Worm (Caenorhabditis elegans) whole organism, L3 larva: ENCODE measurements around the gene lgc-15.

Experiments used
- R02D3.7 ChIP-seq: fragments of 150-350 bp; optimal IDR thresholded peaks from 2 replicates; lab custom pipeline; 2014; ENCODE audit warnings: missing biosample characterization, missing genetic modification characterization
- ZK546.5 ChIP-seq: sonication (generic microtip); optimal IDR thresholded peaks from 2 replicates; lab custom pipeline; 2017; ENCODE audit warnings: missing biosample characterization, missing genetic modification characterization
- aly-2 ChIP-seq: fragments of 150-350 bp; optimal IDR thresholded peaks from 2 replicates; lab custom pipeline; 2014; ENCODE audit warnings: missing biosample characterization, missing genetic modification characterization
- ama-1 ChIP-seq: fragments of 150-350 bp; optimal IDR thresholded peaks from 2 replicates; lab custom pipeline; 2018
- ceh-28 ChIP-seq: fragments of 150-350 bp; optimal IDR thresholded peaks from 2 replicates; lab custom pipeline; 2014; ENCODE audit warnings: missing biosample characterization, missing genetic modification reagents, missing genetic modification characterization
- ceh-9 ChIP-seq: sonication (generic microtip); optimal IDR thresholded peaks from 2 replicates; lab custom pipeline; 2018; ENCODE audit warnings: missing biosample characterization, missing genetic modification characterization
- daf-12 ChIP-seq: fragments of 150-350 bp; optimal IDR thresholded peaks from 2 replicates; lab custom pipeline; 2014; ENCODE audit warnings: missing biosample characterization, missing genetic modification reagents, missing genetic modification characterization
- egl-27 ChIP-seq: sonication (generic microtip); optimal IDR thresholded peaks from 4 replicates; lab custom pipeline; 2017; ENCODE audit warnings: missing biosample characterization, missing genetic modification reagents, missing genetic modification characterization
- egl-5 ChIP-seq: fragments of 150-350 bp; optimal IDR thresholded peaks from 2 replicates; lab custom pipeline; 2017; ENCODE audit warnings: missing biosample characterization, missing genetic modification reagents, missing genetic modification characterization, inconsistent platforms
- elt-1 ChIP-seq: fragments of 150-350 bp; optimal IDR thresholded peaks from 2 replicates; lab custom pipeline; 2014; ENCODE audit warnings: missing biosample characterization, missing genetic modification characterization
- elt-2 ChIP-seq: sonication (generic microtip); optimal IDR thresholded peaks from 2 replicates; lab custom pipeline; 2016; ENCODE audit warnings: missing genetic modification reagents, mild to moderate bottlenecking, missing genetic modification characterization, missing compliant biosample characterization
- elt-3 ChIP-seq, 3 experiments: fragments of 150-350 bp in 1 of 3; sonication (generic microtip) in 2 of 3; optimal IDR thresholded peaks; 2 replicates in 2 of 3; 4 replicates in 1 of 3; lab custom pipeline; 2014 to 2017; ENCODE audit warnings: missing biosample characterization in 3 of 3, missing genetic modification characterization in 3 of 3
- fkh-2 ChIP-seq: fragments of 150-350 bp; optimal IDR thresholded peaks from 2 replicates; lab custom pipeline; 2014; ENCODE audit warnings: missing biosample characterization, missing genetic modification reagents, missing genetic modification characterization
- fos-1 ChIP-seq: fragments of 150-350 bp; optimal IDR thresholded peaks from 2 replicates; lab custom pipeline; 2014; ENCODE audit warnings: missing biosample characterization, missing genetic modification characterization
- hmg-11 ChIP-seq: sonication (generic microtip); optimal IDR thresholded peaks from 2 replicates; lab custom pipeline; 2016; ENCODE audit warnings: missing genetic modification characterization, missing compliant biosample characterization
- jun-1 ChIP-seq: fragments of 150-350 bp; optimal IDR thresholded peaks from 2 replicates; lab custom pipeline; 2014; ENCODE audit warnings: missing biosample characterization, missing genetic modification reagents, missing genetic modification characterization
- lin-15B ChIP-seq: fragments of 150-350 bp; optimal IDR thresholded peaks from 2 replicates; lab custom pipeline; 2014; ENCODE audit warnings: missing biosample characterization, missing genetic modification characterization
- lin-39 ChIP-seq: fragments of 150-350 bp; optimal IDR thresholded peaks from 2 replicates; lab custom pipeline; 2018; ENCODE audit warnings: missing biosample characterization, missing genetic modification reagents, missing genetic modification characterization
- lsy-12 ChIP-seq: sonication (generic microtip); optimal IDR thresholded peaks from 2 replicates; lab custom pipeline; 2016; ENCODE audit warnings: mild to moderate bottlenecking, missing genetic modification characterization, missing compliant biosample characterization
- mdl-1 ChIP-seq: fragments of 150-350 bp; optimal IDR thresholded peaks from 2 replicates; lab custom pipeline; 2014; ENCODE audit warnings: missing biosample characterization, missing genetic modification characterization
- mml-1 ChIP-seq: fragments of 150-350 bp; sonication (generic microtip); optimal IDR thresholded peaks from 3 replicates; lab custom pipeline; 2014; ENCODE audit warnings: missing biosample characterization, missing genetic modification characterization
- nfya-1 ChIP-seq: sonication (generic microtip); optimal IDR thresholded peaks from 2 replicates; lab custom pipeline; 2017; ENCODE audit warnings: missing genetic modification characterization, mild to moderate bottlenecking, missing compliant biosample characterization, antibody characterized with exemption, moderate library complexity; ENCODE audit not compliant: insufficient read depth
- nhr-11 ChIP-seq: fragments of 150-350 bp; optimal IDR thresholded peaks from 2 replicates; lab custom pipeline; 2014; ENCODE audit warnings: missing biosample characterization, missing genetic modification characterization
- nhr-12 ChIP-seq: fragments of 150-350 bp; optimal IDR thresholded peaks from 2 replicates; lab custom pipeline; 2014; ENCODE audit warnings: missing biosample characterization, missing genetic modification characterization
- nhr-237 ChIP-seq: fragments of 150-350 bp; optimal IDR thresholded peaks from 2 replicates; lab custom pipeline; 2014; ENCODE audit warnings: missing biosample characterization, missing genetic modification characterization
- nhr-25 ChIP-seq: sonication (generic microtip); optimal IDR thresholded peaks from 2 replicates; lab custom pipeline; 2017; ENCODE audit warnings: missing biosample characterization, missing genetic modification characterization
- nhr-28 ChIP-seq: fragments of 150-350 bp; optimal IDR thresholded peaks from 2 replicates; lab custom pipeline; 2014; ENCODE audit warnings: missing biosample characterization, missing genetic modification characterization
- nhr-43 ChIP-seq: sonication (generic microtip); optimal IDR thresholded peaks from 2 replicates; lab custom pipeline; 2016; ENCODE audit warnings: mild to moderate bottlenecking, missing genetic modification characterization, missing compliant biosample characterization; ENCODE audit not compliant: poor library complexity, severe bottlenecking
- nhr-67 ChIP-seq: fragments of 150-350 bp; optimal IDR thresholded peaks from 2 replicates; lab custom pipeline; 2014; ENCODE audit warnings: missing biosample characterization, missing genetic modification characterization
- nhr-76 ChIP-seq: fragments of 150-350 bp; sonication (generic microtip); optimal IDR thresholded peaks from 5 replicates; lab custom pipeline; 2014; ENCODE audit warnings: missing biosample characterization, missing genetic modification characterization
- pha-4 ChIP-seq: fragments of 150-350 bp; optimal IDR thresholded peaks from 2 replicates; lab custom pipeline; 2014; ENCODE audit warnings: missing biosample characterization, missing genetic modification reagents, missing genetic modification characterization
- pqm-1 ChIP-seq: fragments of 150-350 bp; optimal IDR thresholded peaks from 2 replicates; lab custom pipeline; 2017; ENCODE audit warnings: missing biosample characterization, missing genetic modification characterization, inconsistent platforms
- skn-1 ChIP-seq: fragments of 150-350 bp; optimal IDR thresholded peaks from 2 replicates; lab custom pipeline; 2014; ENCODE audit warnings: missing biosample characterization, missing genetic modification characterization
- snpc-4 ChIP-seq: fragments of 150-350 bp; optimal IDR thresholded peaks from 2 replicates; lab custom pipeline; 2014; ENCODE audit warnings: missing biosample characterization, missing genetic modification characterization
- unc-62 ChIP-seq: fragments of 150-350 bp; sonication (generic microtip); optimal IDR thresholded peaks from 4 replicates; lab custom pipeline; 2014; ENCODE audit warnings: missing biosample characterization, missing genetic modification reagents, missing genetic modification characterization
- zag-1 ChIP-seq: fragments of 150-350 bp; optimal IDR thresholded peaks from 2 replicates; lab custom pipeline; 2014; ENCODE audit warnings: missing biosample characterization, missing genetic modification characterization
- ztf-11 ChIP-seq: fragments of 150-350 bp; optimal IDR thresholded peaks from 2 replicates; lab custom pipeline; 2014; ENCODE audit warnings: missing biosample characterization, missing genetic modification characterization
- ztf-4 ChIP-seq: fragments of 150-350 bp; optimal IDR thresholded peaks from 2 replicates; lab custom pipeline; 2014; ENCODE audit warnings: missing biosample characterization, missing genetic modification characterization

lgc-15 gene

DNA sequence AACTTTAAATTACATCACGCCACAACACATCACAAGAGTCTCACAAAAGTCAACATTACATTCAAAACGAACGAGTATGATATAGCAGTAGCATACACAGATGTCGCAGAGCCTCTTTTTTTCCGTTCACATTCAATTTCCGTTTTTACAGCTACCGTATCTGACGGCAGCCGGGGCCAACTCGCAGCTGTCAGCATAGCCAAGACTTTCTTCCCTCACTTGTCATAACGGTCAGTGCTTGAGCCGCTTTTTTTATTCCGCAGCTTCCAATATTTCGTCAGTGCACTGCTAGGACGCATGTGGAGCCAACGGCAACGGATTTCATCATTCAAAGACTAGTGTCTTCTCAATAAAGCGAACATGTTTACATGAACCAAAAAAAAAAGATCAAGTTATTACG is 20.1 kb upstream of the lgc-15 start:
- no peak for TF ChIP-seq nhr-76
- TF ChIP-seq lin-15B = no peak
- no peak for TF ChIP-seq ceh-28
- TF ChIP-seq ztf-4 = no peak
- no peak for TF ChIP-seq ztf-11
- TF ChIP-seq nhr-237 (tag; lab: Kevin White, UChicago) = no peak
- TF ChIP-seq skn-1 (tag; lab: Kevin White, UChicago) = no peak
- TF ChIP-seq nhr-67 (tag; lab: Kevin White, UChicago) = no peak
- no peak for TF ChIP-seq lsy-12 (tag; lab: Kevin White, UChicago)
- no peak for TF ChIP-seq mdl-1 (tag; lab: Kevin White, UChicago)
- TF ChIP-seq ceh-9 = no peak
- TF ChIP-seq daf-12 (tag; lab: Kevin White, UChicago) = no peak
- TF ChIP-seq R02D3.7 (tag; lab: Kevin White, UChicago) = no peak
- TF ChIP-seq lin-39 (tag; lab: Kevin White, UChicago) = no peak
- no peak for TF ChIP-seq ama-1
- TF ChIP-seq elt-3 (tag; optimal IDR thresholded peaks at IDR 0.05; lab: Kevin White, UChicago) = no peak
- no peak for TF ChIP-seq ZK546.5
- TF ChIP-seq aly-2 (tag; lab: Kevin White, UChicago) = no peak
- TF ChIP-seq egl-27 (tag; lab: Kevin White, UChicago) = no peak
- TF ChIP-seq mml-1 (tag; lab: Kevin White, UChicago) = no peak

DNA sequence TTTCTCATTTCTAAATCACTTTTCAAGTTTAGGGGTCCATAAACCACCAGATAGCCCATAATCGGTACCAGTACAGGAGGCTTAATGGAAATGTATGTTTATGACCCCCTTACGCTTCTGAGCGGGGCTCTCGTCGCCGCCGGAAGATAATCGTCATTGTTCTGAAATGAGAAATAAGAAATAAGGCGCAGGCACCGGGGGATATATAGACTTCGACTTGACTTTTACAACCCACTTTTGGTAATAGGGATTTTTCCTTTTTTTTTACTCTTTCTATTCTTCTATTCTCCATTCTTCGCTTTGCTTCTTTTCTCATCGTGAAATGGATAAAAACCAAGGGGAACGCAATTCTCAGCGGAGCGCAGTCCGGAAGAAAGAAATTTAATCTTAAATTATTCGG is 18.9 kb upstream of the lgc-15 start:
- TF ChIP-seq pqm-1 (tag; lab: Kevin White, UChicago) (peak; percentile 11), daf-12 (tag; lab: Kevin White, UChicago) (no peak)

DNA sequence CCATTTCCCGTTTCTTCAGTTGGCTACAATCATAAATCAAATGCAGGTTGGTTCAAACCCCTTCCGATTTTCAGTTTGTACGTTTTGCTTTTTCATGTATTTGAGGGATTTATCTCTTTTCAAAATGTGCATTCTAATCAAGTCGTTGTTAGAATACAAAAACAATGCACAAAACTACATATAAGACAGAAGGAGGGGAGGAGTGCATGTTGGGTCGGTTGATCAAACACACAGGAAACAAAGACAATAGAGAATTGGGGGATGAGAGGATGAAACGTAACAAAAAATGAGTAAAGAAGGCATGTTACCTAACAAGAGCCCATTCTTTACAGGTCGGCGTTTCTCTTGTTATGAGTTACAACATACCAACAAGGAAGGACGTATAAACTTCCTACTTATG is 16.1 kb upstream of the lgc-15 start:
- TF ChIP-seq nfya-1 (tag; lab: Kevin White, UChicago) = no peak
- no peak for TF ChIP-seq pha-4 (tag; lab: Kevin White, UChicago)
- no peak for TF ChIP-seq zag-1 (tag; lab: Kevin White, UChicago)
- no peak for TF ChIP-seq hmg-11
- no peak for TF ChIP-seq elt-2
- TF ChIP-seq nhr-12 (tag; lab: Kevin White, UChicago) = no peak
- no peak for TF ChIP-seq lin-15B
- no peak for TF ChIP-seq daf-12 (tag; lab: Kevin White, UChicago)
- TF ChIP-seq nhr-237 (tag; lab: Kevin White, UChicago) = no peak

DNA sequence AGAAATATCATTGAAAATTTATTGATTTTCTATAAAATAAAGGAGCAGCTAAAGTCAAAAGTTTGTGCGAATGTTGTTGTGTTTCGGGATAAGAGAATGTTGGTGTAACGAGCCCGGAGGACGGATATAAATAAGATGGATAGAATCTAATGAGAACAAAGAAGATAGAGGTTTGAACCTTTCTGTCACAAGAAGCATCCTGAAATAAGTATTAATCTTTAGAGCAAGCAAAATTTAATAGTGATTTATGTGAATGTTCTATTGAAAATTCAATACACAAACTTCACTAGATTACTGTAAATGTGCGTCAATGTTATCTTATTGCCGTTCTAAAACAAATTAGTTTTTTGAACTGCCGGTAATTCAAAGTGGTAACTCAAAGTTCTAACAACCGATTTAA is 10.4 kb upstream of the lgc-15 start, which contains the start of gene W03G11.3:
Gene W03G11.3, minus strand, starts transcription at position 101 of the 400 bp plus-strand sequence.
- TF ChIP-seq ZK546.5 (no peak), lsy-12 (tag; lab: Kevin White, UChicago) (no peak), elt-1 (tag; lab: Kevin White, UChicago) (no peak), skn-1 (tag; lab: Kevin White, UChicago) (no peak), nhr-237 (tag; lab: Kevin White, UChicago) (no peak), nhr-11 (no peak), mml-1 (tag; lab: Kevin White, UChicago) (no peak), lin-15B (no peak), nhr-28 (tag; lab: Kevin White, UChicago) (no peak), egl-27 (tag; lab: Kevin White, UChicago) (no peak), snpc-4 (tag; lab: Kevin White, UChicago) (no peak), R02D3.7 (tag; lab: Kevin White, UChicago) (no peak), nfya-1 (tag; lab: Kevin White, UChicago) (no peak), ceh-28 (no peak), lin-39 (tag; lab: Kevin White, UChicago) (no peak), aly-2 (tag; lab: Kevin White, UChicago) (no peak)
- TF ChIP-seq, all 47 proteins: peak for 0

DNA sequence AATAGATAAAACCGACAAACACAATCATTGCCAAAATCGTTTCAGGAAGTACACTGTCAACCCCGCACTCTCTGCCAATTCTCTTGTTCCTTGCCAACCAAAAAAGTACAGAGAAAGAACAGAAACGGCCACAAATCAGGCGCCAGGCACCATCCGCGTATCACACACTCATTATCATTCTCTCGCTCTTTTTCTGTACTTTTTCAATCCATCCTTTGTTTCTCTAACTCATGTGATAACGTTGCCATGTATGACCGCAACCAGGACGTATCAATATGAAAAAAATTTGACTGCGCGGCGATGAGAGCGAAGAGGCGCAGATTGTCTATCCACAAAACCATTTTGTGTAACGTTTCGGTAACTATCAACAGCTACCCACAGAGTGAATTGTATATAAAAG is 9.5 kb upstream of the lgc-15 start, which contains the start of gene col-181:
Gene col-181, plus strand, starts transcription at position 301 of the 400 bp plus-strand sequence.
- TF ChIP-seq elt-1 (tag; lab: Kevin White, UChicago) (no peak), nhr-28 (tag; lab: Kevin White, UChicago) (no peak), nhr-25 (tag; lab: Kevin White, UChicago) (no peak), jun-1 (no peak), elt-3 (tag; optimal IDR thresholded peaks at IDR 0.05; lab: Kevin White, UChicago) (no peak), fos-1 (tag; lab: Kevin White, UChicago) (no peak), egl-27 (tag; lab: Kevin White, UChicago) (no peak), zag-1 (tag; lab: Kevin White, UChicago) (no peak), mdl-1 (tag; lab: Kevin White, UChicago) (no peak), ceh-9 (no peak), nhr-12 (tag; lab: Kevin White, UChicago) (no peak), nhr-76 (no peak), unc-62 (GFP tag; lab: Kevin White, UChicago) (no peak), pqm-1 (tag; lab: Kevin White, UChicago) (no peak), fkh-2 (tag; lab: Kevin White, UChicago) (no peak), aly-2 (tag; lab: Kevin White, UChicago) (no peak), nhr-43 (tag; lab: Kevin White, UChicago) (no peak), nhr-67 (tag; lab: Kevin White, UChicago) (no peak), lin-15B (no peak), egl-5 (tag; lab: Kevin White, UChicago) (no peak)
- TF ChIP-seq, all 47 proteins: peak for 0
